Worm (Caenorhabditis elegans) whole organism, late embryonic: ENCODE results near the gene Y75B8A.33.

Source experiments
- C08G9.2 ChIP-seq: sonication (generic microtip); optimal IDR thresholded peaks from 2 replicates; lab custom pipeline; 2016; ENCODE audit warnings: mild to moderate bottlenecking, missing genetic modification characterization, moderate library complexity, missing compliant biosample characterization
- C38D4.7 ChIP-seq: fragments of 200-800 bp; sonication (Bioruptor generic); optimal IDR thresholded peaks from 2 replicates; lab custom pipeline; 2018; ENCODE audit warnings: mild to moderate bottlenecking, missing genetic modification characterization, moderate library complexity, missing compliant biosample characterization
- K02D7.2 ChIP-seq: sonication (generic microtip); optimal IDR thresholded peaks from 2 replicates; lab custom pipeline; 2017; ENCODE audit warnings: mild to moderate bottlenecking, missing genetic modification characterization, missing compliant biosample characterization
- K09A11.1 ChIP-seq: sonication (generic microtip); optimal IDR thresholded peaks from 2 replicates; lab custom pipeline; 2017; ENCODE audit warnings: antibody characterized with exemption, mild to moderate bottlenecking, missing genetic modification characterization, missing compliant biosample characterization; ENCODE audit not compliant: insufficient read depth
- T23F11.4 ChIP-seq: fragments of 200-800 bp; sonication (Bioruptor generic); optimal IDR thresholded peaks from 2 replicates; lab custom pipeline; 2018; ENCODE audit warnings: mild to moderate bottlenecking, missing genetic modification characterization, missing compliant biosample characterization
- Y22D7AL.16 ChIP-seq: sonication (generic microtip); optimal IDR thresholded peaks from 2 replicates; lab custom pipeline; 2016; ENCODE audit warnings: missing genetic modification characterization, missing compliant biosample characterization
- ahr-1 ChIP-seq: sonication (generic microtip); optimal IDR thresholded peaks from 2 replicates; lab custom pipeline; 2016; ENCODE audit warnings: missing genetic modification characterization, missing compliant biosample characterization
- ama-1 ChIP-seq: fragments of 150-350 bp; optimal IDR thresholded peaks from 2 replicates; lab custom pipeline; 2014
- ceh-18 ChIP-seq: sonication (generic microtip); optimal IDR thresholded peaks from 2 replicates; lab custom pipeline; 2016; ENCODE audit warnings: missing genetic modification characterization, missing compliant biosample characterization
- ceh-2 ChIP-seq: sonication (generic microtip); optimal IDR thresholded peaks from 2 replicates; lab custom pipeline; 2016; ENCODE audit warnings: missing genotype, missing genetic modification characterization, missing compliant biosample characterization
- ceh-24 ChIP-seq: sonication (generic microtip); optimal IDR thresholded peaks from 2 replicates; lab custom pipeline; 2016; ENCODE audit warnings: mild to moderate bottlenecking, missing genetic modification characterization, missing compliant biosample characterization
- ceh-34 ChIP-seq: sonication (generic microtip); optimal IDR thresholded peaks from 2 replicates; lab custom pipeline; 2016; ENCODE audit warnings: mild to moderate bottlenecking, missing genetic modification characterization, missing compliant biosample characterization
- ceh-45 ChIP-seq: fragments of 200-800 bp; sonication (Bioruptor generic); IDR thresholded peaks from 2 replicates; pipeline ENCODE4 v1.3.6; 2022; ENCODE audit warnings: missing genetic modification reagents, missing genetic modification characterization, missing compliant biosample characterization
- ceh-48 ChIP-seq: sonication (generic microtip); optimal IDR thresholded peaks from 2 replicates; lab custom pipeline; 2016; ENCODE audit warnings: missing genetic modification characterization, inconsistent platforms, missing compliant biosample characterization
- ceh-6 ChIP-seq: fragments of 200-800 bp; sonication (Bioruptor generic); optimal IDR thresholded peaks from 2 replicates; lab custom pipeline; 2018; ENCODE audit warnings: mild to moderate bottlenecking, missing genetic modification characterization, missing compliant biosample characterization
- che-1 ChIP-seq: sonication (generic microtip); optimal IDR thresholded peaks from 2 replicates; lab custom pipeline; 2016; ENCODE audit warnings: mild to moderate bottlenecking, missing genetic modification characterization, missing compliant biosample characterization
- dve-1 ChIP-seq: sonication (generic microtip); optimal IDR thresholded peaks from 2 replicates; lab custom pipeline; 2017; ENCODE audit warnings: antibody characterized with exemption, mild to moderate bottlenecking, missing genetic modification characterization, missing compliant biosample characterization
- ets-4 ChIP-seq: sonication (generic microtip); optimal IDR thresholded peaks from 2 replicates; lab custom pipeline; 2016; ENCODE audit warnings: missing genetic modification characterization, missing compliant biosample characterization
- fkh-10 ChIP-seq: fragments of 150-350 bp; optimal IDR thresholded peaks from 2 replicates; lab custom pipeline; 2014; ENCODE audit warnings: missing biosample characterization, missing genetic modification reagents, missing genetic modification characterization
- hlh-30 ChIP-seq: sonication (generic microtip); optimal IDR thresholded peaks from 2 replicates; lab custom pipeline; 2017; ENCODE audit warnings: antibody characterized with exemption, missing genetic modification characterization, missing compliant biosample characterization; ENCODE audit not compliant: insufficient read depth
- lim-6 ChIP-seq: sonication (generic microtip); optimal IDR thresholded peaks from 2 replicates; lab custom pipeline; 2016; ENCODE audit warnings: missing genetic modification characterization, missing compliant biosample characterization
- lin-11 ChIP-seq: fragments of 200-800 bp; sonication (Bioruptor generic); optimal IDR thresholded peaks from 2 replicates; lab custom pipeline; 2018; ENCODE audit warnings: mild to moderate bottlenecking, missing genetic modification characterization, missing compliant biosample characterization
- madf-2 ChIP-seq: sonication (generic microtip); optimal IDR thresholded peaks from 2 replicates; lab custom pipeline; 2017; ENCODE audit warnings: missing genetic modification characterization, missing compliant biosample characterization
- nfya-1 ChIP-seq: sonication (generic microtip); optimal IDR thresholded peaks from 2 replicates; lab custom pipeline; 2017; ENCODE audit warnings: missing genetic modification characterization, mild to moderate bottlenecking, missing compliant biosample characterization, antibody characterized with exemption, moderate library complexity
- nhr-11 ChIP-seq: fragments of 150-350 bp; optimal IDR thresholded peaks from 2 replicates; lab custom pipeline; 2014; ENCODE audit warnings: missing biosample characterization, missing genetic modification characterization
- nhr-232 ChIP-seq: sonication (generic microtip); optimal IDR thresholded peaks from 2 replicates; lab custom pipeline; 2016; ENCODE audit warnings: missing genetic modification characterization, missing compliant biosample characterization
- npax-4 ChIP-seq: sonication (generic microtip); optimal IDR thresholded peaks from 2 replicates; lab custom pipeline; 2016; ENCODE audit warnings: missing genetic modification characterization, missing compliant biosample characterization
- pag-3 ChIP-seq: sonication (generic microtip); optimal IDR thresholded peaks from 2 replicates; lab custom pipeline; 2016; ENCODE audit warnings: missing compliant biosample characterization, missing genetic modification characterization, borderline replicate concordance
- pat-9 ChIP-seq: fragments of 200-800 bp; sonication (Bioruptor generic); optimal IDR thresholded peaks from 2 replicates; lab custom pipeline; 2018; ENCODE audit warnings: mild to moderate bottlenecking, missing genetic modification characterization, moderate library complexity, missing compliant biosample characterization
- pha-4 ChIP-seq: fragments of 150-350 bp; optimal IDR thresholded peaks from 2 replicates; lab custom pipeline; 2018; ENCODE audit warnings: missing biosample characterization, missing genetic modification reagents, missing genetic modification characterization
- pros-1 ChIP-seq: fragments of 150-350 bp; optimal IDR thresholded peaks from 2 replicates; lab custom pipeline; 2014; ENCODE audit warnings: missing biosample characterization, missing genetic modification reagents, missing genetic modification characterization
- rnt-1 ChIP-seq: sonication (generic microtip); optimal IDR thresholded peaks from 2 replicates; lab custom pipeline; 2016; ENCODE audit warnings: missing genetic modification characterization, missing compliant biosample characterization
- sdc-2 ChIP-seq: sonication (generic microtip); optimal IDR thresholded peaks from 2 replicates; lab custom pipeline; 2016; ENCODE audit warnings: missing genotype, missing genetic modification characterization, missing compliant biosample characterization
- sox-2 ChIP-seq: fragments of 200-800 bp; sonication (Bioruptor generic); IDR thresholded peaks from 2 replicates; pipeline ENCODE4 v1.3.6; 2022; ENCODE audit warnings: missing genetic modification reagents, missing genetic modification characterization, missing compliant biosample characterization
- sox-4 ChIP-seq: sonication (generic microtip); optimal IDR thresholded peaks from 2 replicates; lab custom pipeline; 2017; ENCODE audit warnings: mild to moderate bottlenecking, missing genetic modification characterization, inconsistent platforms, missing compliant biosample characterization
- syd-9 ChIP-seq: sonication (generic microtip); optimal IDR thresholded peaks from 2 replicates; lab custom pipeline; 2016; ENCODE audit warnings: mild to moderate bottlenecking, missing genetic modification characterization, moderate library complexity, missing compliant biosample characterization
- tbx-7 ChIP-seq: sonication (generic microtip); optimal IDR thresholded peaks from 2 replicates; lab custom pipeline; 2016; ENCODE audit warnings: missing genotype, missing genetic modification characterization, missing compliant biosample characterization
- ttx-3 ChIP-seq: sonication (generic microtip); optimal IDR thresholded peaks from 2 replicates; lab custom pipeline; 2016; ENCODE audit warnings: missing genetic modification reagents, missing genetic modification characterization, missing compliant biosample characterization
- unc-42 ChIP-seq: sonication (generic microtip); optimal IDR thresholded peaks from 2 replicates; lab custom pipeline; 2016; ENCODE audit warnings: missing genotype, missing genetic modification characterization, missing compliant biosample characterization
- unc-55 ChIP-seq: sonication (generic microtip); optimal IDR thresholded peaks from 2 replicates; lab custom pipeline; 2017; ENCODE audit warnings: missing biosample characterization, missing genetic modification reagents, missing genetic modification characterization
- zip-5 ChIP-seq: sonication (generic microtip); optimal IDR thresholded peaks from 2 replicates; lab custom pipeline; 2016; ENCODE audit warnings: missing genetic modification characterization, missing compliant biosample characterization

Y75B8A.33 gene

ce11 chrIII:12351301-12351700, 15.9 kb downstream of the Y75B8A.33 start, which contains the start of the genes pph-4.1 and Y75B8A.31 (continued):
- TF ChIP-seq ahr-1 (peak; percentile 35), ceh-34 (peak; percentile 58), pag-3 (no peak), fkh-10 (GFP tag; lab: Kevin White, UChicago) (no peak), madf-2 (no peak), npax-4 (tag; lab: Kevin White, UChicago) (no peak), lin-11 (tag; lab: Kevin White, UChicago) (peak; percentile 8), ceh-24 (tag; lab: Kevin White, UChicago) (no peak), nfya-1 (tag; lab: Kevin White, UChicago) (peak; percentile 67), ama-1 (lab: Kevin White, UChicago) (no peak), ceh-45 (GFP tag; lab: Robert Waterston, UW) (no peak), ceh-48 (no peak), unc-42 (tag; lab: Kevin White, UChicago) (peak; percentile 69), nhr-11 (no peak), C08G9.2 (peak; percentile 93), sox-4 (no peak), T23F11.4 (GFP tag; lab: Kevin White, UChicago) (no peak), C38D4.7 (GFP tag; lab: Kevin White, UChicago) (no peak), tbx-7 (peak; percentile 82), pat-9 (peak; percentile 72), syd-9 (tag; lab: Kevin White, UChicago) (peak; percentile 34), ttx-3 (tag; lab: Kevin White, UChicago) (peak; percentile 19), K02D7.2 (tag; lab: Kevin White, UChicago) (no peak), ceh-2 (peak; percentile 92), pros-1 (tag; lab: Kevin White, UChicago) (no peak), che-1 (tag; lab: Kevin White, UChicago) (no peak), nhr-232 (no peak), hlh-30 (tag; lab: Kevin White, UChicago) (no peak), ceh-6 (GFP tag; lab: Kevin White, UChicago) (no peak), dve-1 (tag; lab: Kevin White, UChicago) (no peak), sdc-2 (no peak), Y22D7AL.16 (no peak), ets-4 (tag; lab: Kevin White, UChicago) (peak; percentile 93), lim-6 (peak; percentile 65)
- TF ChIP-seq, all 69 proteins: peak for 33

- TF ChIP-seq ahr-1 (no peak), rnt-1 (no peak), ceh-2 (no peak), nfya-1 (tag; lab: Kevin White, UChicago) (peak; percentile 81)
These were observed 18.1 kb downstream of the Y75B8A.33 start for ce11 chrIII:12349027-12349426.

- TF ChIP-seq ttx-3 (tag; lab: Kevin White, UChicago) (no peak), sdc-2 (no peak), nfya-1 (tag; lab: Kevin White, UChicago) (peak; percentile 99), zip-5 (tag; lab: Kevin White, UChicago) (no peak), K09A11.1 (tag; lab: Kevin White, UChicago) (no peak)
These were observed 22.2 kb downstream of the Y75B8A.33 start for ce11 chrIII:12344940-12345339.

- TF ChIP-seq hlh-30 (tag; lab: Kevin White, UChicago) (peak; percentile 19), nfya-1 (tag; lab: Kevin White, UChicago) (peak; percentile 62), pag-3 (no peak), pha-4 (no peak), unc-55 (GFP tag; lab: Kevin White, UChicago) (peak; percentile 80), ceh-18 (tag; lab: Kevin White, UChicago) (peak; percentile 20), unc-42 (tag; lab: Kevin White, UChicago) (peak; percentile 15), sox-2 (GFP tag; lab: Robert Waterston, UW) (no peak)
These were observed 31.7 kb downstream of the Y75B8A.33 start for ce11 chrIII:12335400-12335994.
